Fruit fly (Drosophila melanogaster) whole organism, prepupa: ENCODE data around the gene Nelf-E.

ENCODE experiments used
- Blimp-1 ChIP-seq: fragments of 200-800 bp; sonication (Bioruptor generic); optimal IDR thresholded peaks from 3 replicates; lab custom pipeline; 2017; ENCODE audit warnings: missing biosample characterization, missing genetic modification characterization, mild to moderate bottlenecking, moderate library complexity, missing genetic modification reagents
- CG10631 ChIP-seq: fragments of 200-800 bp; sonication (Bioruptor generic); optimal IDR thresholded peaks from 2 replicates; lab custom pipeline; 2016; ENCODE audit warnings: missing biosample characterization, missing genetic modification characterization
- CG11294 ChIP-seq: fragments of 200-800 bp; sonication (Bioruptor generic); IDR thresholded peaks from 2 replicates; pipeline ENCODE4 v1.3.6; 2022; ENCODE audit warnings: missing biosample characterization, missing genetic modification characterization
- CG11762 ChIP-seq: fragments of 200-800 bp; sonication (Bioruptor generic); optimal IDR thresholded peaks from 3 replicates; lab custom pipeline; 2016; ENCODE audit warnings: missing biosample characterization, missing genetic modification characterization; ENCODE audit not compliant: insufficient read depth
- CG34406 ChIP-seq: fragments of 200-800 bp; sonication (Bioruptor generic); optimal IDR thresholded peaks from 3 replicates; lab custom pipeline; 2016; ENCODE audit warnings: missing biosample characterization, missing genetic modification characterization
- Eip75B ChIP-seq: fragments of 200-800 bp; sonication (Bioruptor generic); optimal IDR thresholded peaks from 3 replicates; lab custom pipeline; 2016; ENCODE audit warnings: missing biosample characterization, missing genetic modification characterization
- Ets21C ChIP-seq: fragments of 200-800 bp; sonication (Bioruptor generic); optimal IDR thresholded peaks from 3 replicates; lab custom pipeline; 2016; ENCODE audit warnings: missing biosample characterization, missing genetic modification characterization
- Hr39 ChIP-seq: fragments of 200-800 bp; sonication (Bioruptor generic); optimal IDR thresholded peaks from 2 replicates; lab custom pipeline; 2016; ENCODE audit warnings: missing biosample characterization, missing genetic modification characterization
- Lpt ChIP-seq: fragments of 200-800 bp; sonication (Bioruptor generic); optimal IDR thresholded peaks from 3 replicates; lab custom pipeline; 2016; ENCODE audit warnings: missing biosample characterization, missing genetic modification characterization
- OdsH ChIP-seq: fragments of 200-800 bp; sonication (Bioruptor generic); optimal IDR thresholded peaks from 3 replicates; lab custom pipeline; 2016; ENCODE audit warnings: missing biosample characterization, missing genetic modification characterization
- Smox ChIP-seq: fragments of 200-800 bp; sonication (Bioruptor generic); optimal IDR thresholded peaks from 3 replicates; lab custom pipeline; 2016; ENCODE audit warnings: missing biosample characterization, missing genetic modification characterization
- fd59A ChIP-seq: fragments of 200-800 bp; sonication (Bioruptor generic); optimal IDR thresholded peaks from 2 replicates; lab custom pipeline; 2017; ENCODE audit warnings: missing biosample characterization, mild to moderate bottlenecking, missing genetic modification characterization, missing genetic modification reagents
- salr ChIP-seq, 2 experiments: fragments of 200-800 bp; sonication (Bioruptor generic); optimal IDR thresholded peaks; 3 replicates each; lab custom pipeline; 2016 to 2018; ENCODE audit warnings: missing biosample characterization in 2 of 2, missing genetic modification characterization in 2 of 2, mild to moderate bottlenecking in 1 of 2
- spab ChIP-seq: fragments of 200-800 bp; sonication (Bioruptor generic); optimal IDR thresholded peaks from 2 replicates; lab custom pipeline; 2017; ENCODE audit warnings: missing biosample characterization, mild to moderate bottlenecking, missing genetic modification characterization, missing genetic modification reagents

DNA sequence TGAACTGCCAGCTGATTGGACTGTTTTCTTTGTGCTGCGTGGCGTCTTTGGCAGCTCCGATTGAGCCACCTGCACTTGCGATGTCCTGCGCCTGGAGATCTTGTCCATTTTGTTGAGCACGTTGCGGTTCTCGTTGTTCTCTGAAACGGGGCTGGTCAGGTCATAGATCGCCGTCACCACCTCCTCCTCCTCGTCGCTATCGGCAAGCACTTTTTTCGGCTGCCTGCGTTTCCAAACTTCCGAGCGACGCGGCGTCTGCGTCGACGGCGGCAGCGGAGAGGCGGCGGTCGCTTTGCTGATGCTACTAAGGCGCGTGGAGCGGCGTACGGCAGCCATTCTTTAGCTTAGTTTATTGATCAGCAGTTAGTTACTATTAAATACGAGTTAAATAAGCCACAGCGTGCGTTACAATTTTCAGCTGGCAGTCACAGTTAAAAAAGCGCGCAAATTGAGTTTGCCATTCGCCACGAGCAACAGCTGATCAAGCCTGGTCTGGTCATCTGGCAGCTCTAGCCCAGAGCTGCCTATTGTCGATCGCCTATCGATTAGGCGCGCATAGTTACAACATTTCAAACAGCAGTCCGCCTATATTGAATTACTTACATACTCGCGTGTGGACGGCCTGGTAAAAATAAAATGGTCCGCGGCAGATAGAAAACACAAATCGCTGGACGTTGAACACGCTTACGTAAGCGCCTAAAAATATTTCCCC, 33.1 kb upstream of the Nelf-E start, which contains the start of gene Cdc6:
- no peak for TF ChIP-seq salr (GFP tag; optimal IDR thresholded peaks at IDR 0.05; lab: Kevin White, UChicago)
- no peak for TF ChIP-seq Lpt (GFP tag; lab: Kevin White, UChicago)
- no peak for TF ChIP-seq Hr39
- no peak for TF ChIP-seq OdsH (GFP tag; lab: Kevin White, UChicago)
- no peak for TF ChIP-seq CG10631 (GFP tag; lab: Kevin White, UChicago)
- no peak for TF ChIP-seq Ets21C (GFP tag; lab: Kevin White, UChicago)
- TF ChIP-seq CG34406, result no peak
- no peak for TF ChIP-seq fd59A (GFP tag; lab: Kevin White, UChicago)
- TF ChIP-seq CG11294, result no peak
- TF ChIP-seq spab, result no peak
- TF ChIP-seq CG11762, result no peak
- no peak for TF ChIP-seq Eip75B
- no peak for TF ChIP-seq Blimp-1 (GFP tag; lab: Kevin White, UChicago)
- TF ChIP-seq Smox (GFP tag; lab: Kevin White, UChicago), result no peak
